Fruit fly (Drosophila melanogaster) whole organism, pupa: ENCODE measurements around the gene Eig71Eh.

Experiments
- CG8301 ChIP-seq: fragments of 200-800 bp; sonication (Bioruptor generic); optimal IDR thresholded peaks from 2 replicates; lab custom pipeline; 2018; ENCODE audit warnings: missing biosample characterization, mild to moderate bottlenecking, missing genetic modification characterization
- Pif1B ChIP-seq: fragments of 200-800 bp; sonication (Bioruptor generic); optimal IDR thresholded peaks from 3 replicates; lab custom pipeline; 2016; ENCODE audit warnings: missing biosample characterization, missing genetic modification characterization

- TF ChIP-seq CG8301 (tag; lab: Kevin White, UChicago) (no peak), Pif1B (GFP tag; lab: Kevin White, UChicago) (no peak)
These were observed 35.2 kb upstream of the Eig71Eh start for dm6 chr3L:15694406-15694805.
